Fruit fly (Drosophila melanogaster) whole organism, embryonic: ENCODE data around the gene CG5326.

Experiments used
- Atf-2 ChIP-seq: fragments of 200-800 bp; sonication (Bioruptor generic); optimal IDR thresholded peaks from 2 replicates; lab custom pipeline; 2016; ENCODE audit warnings: missing biosample characterization, missing genetic modification characterization
- Bgb ChIP-seq: fragments of 200-800 bp; sonication (Bioruptor generic); IDR thresholded peaks from 2 replicates; pipeline ENCODE4 v1.3.6; 2022; ENCODE audit warnings: missing biosample characterization, missing genetic modification characterization; ENCODE audit not compliant: partially characterized antibody
- CG10267 ChIP-seq: fragments of 200-800 bp; sonication (Bioruptor generic); optimal IDR thresholded peaks from 2 replicates; lab custom pipeline; 2018; ENCODE audit warnings: missing biosample characterization, mild to moderate bottlenecking, missing genetic modification characterization, moderate library complexity
- CG10979 ChIP-seq: fragments of 200-800 bp; sonication (Bioruptor generic); optimal IDR thresholded peaks from 2 replicates; lab custom pipeline; 2018; ENCODE audit warnings: missing biosample characterization, mild to moderate bottlenecking, missing genetic modification characterization, moderate library complexity
- CG11093 ChIP-seq: fragments of 200-800 bp; sonication (Bioruptor generic); IDR thresholded peaks from 3 replicates; pipeline ENCODE4 v1.3.6; 2022; ENCODE audit warnings: missing biosample characterization, missing genetic modification characterization
- CG11560 ChIP-seq: fragments of 200-800 bp; sonication (Bioruptor generic); IDR thresholded peaks from 3 replicates; pipeline ENCODE4 v1.3.6; 2022; ENCODE audit warnings: missing biosample characterization, missing genetic modification characterization
- CG12155 ChIP-seq: fragments of 200-800 bp; sonication (Bioruptor generic); optimal IDR thresholded peaks from 3 replicates; lab custom pipeline; 2016; ENCODE audit warnings: missing biosample characterization, missing genetic modification characterization
- CG12659 ChIP-seq: fragments of 200-800 bp; sonication (Bioruptor generic); optimal IDR thresholded peaks from 3 replicates; lab custom pipeline; 2017; ENCODE audit warnings: mild to moderate bottlenecking, missing biosample characterization, missing genetic modification reagents, missing genetic modification characterization
- CG13123 ChIP-seq: fragments of 200-800 bp; sonication (Bioruptor generic); optimal IDR thresholded peaks from 2 replicates; lab custom pipeline; 2016; ENCODE audit warnings: missing biosample characterization, missing genetic modification characterization
- CG16815 ChIP-seq: fragments of 200-800 bp; sonication (Bioruptor generic); optimal IDR thresholded peaks from 3 replicates; lab custom pipeline; 2017; ENCODE audit warnings: missing biosample characterization, mild to moderate bottlenecking, missing genetic modification characterization
- CG17186 ChIP-seq: fragments of 200-800 bp; sonication (Bioruptor generic); optimal IDR thresholded peaks from 3 replicates; lab custom pipeline; 2017; ENCODE audit warnings: missing biosample characterization, missing genetic modification reagents, missing genetic modification characterization
- CG3065 ChIP-seq: fragments of 200-800 bp; sonication (Bioruptor generic); optimal IDR thresholded peaks from 2 replicates; lab custom pipeline; 2016; ENCODE audit warnings: missing biosample characterization, missing genetic modification characterization
- CG3995 ChIP-seq: fragments of 200-800 bp; sonication (Bioruptor generic); optimal IDR thresholded peaks from 3 replicates; lab custom pipeline; 2016; ENCODE audit warnings: missing biosample characterization, missing genetic modification characterization
- CG42726 ChIP-seq: fragments of 200-800 bp; sonication (Bioruptor generic); IDR thresholded peaks from 2 replicates; pipeline ENCODE4 v1.3.6; 2022; ENCODE audit warnings: missing biosample characterization, missing genetic modification characterization; ENCODE audit not compliant: partially characterized antibody
- CG4360 ChIP-seq: fragments of 200-800 bp; sonication (Bioruptor generic); IDR thresholded peaks from 2 replicates; pipeline ENCODE4 v1.3.6; 2022; ENCODE audit warnings: missing biosample characterization, missing genetic modification characterization
- CG5953 ChIP-seq: fragments of 200-800 bp; sonication (Bioruptor generic); IDR thresholded peaks from 2 replicates; pipeline ENCODE4 v1.3.6; 2022; ENCODE audit warnings: missing biosample characterization, missing genetic modification characterization
- CG6791 ChIP-seq: fragments of 200-800 bp; sonication (Bioruptor generic); IDR thresholded peaks from 3 replicates; pipeline ENCODE4 v1.3.6; 2022; ENCODE audit warnings: missing biosample characterization, missing genetic modification characterization; ENCODE audit not compliant: partially characterized antibody
- CG7745 ChIP-seq: fragments of 200-800 bp; sonication (Bioruptor generic); optimal IDR thresholded peaks from 2 replicates; lab custom pipeline; 2018; ENCODE audit warnings: missing biosample characterization, mild to moderate bottlenecking, missing genetic modification characterization, moderate library complexity
- CG8359 ChIP-seq: fragments of 200-800 bp; sonication (Bioruptor generic); optimal IDR thresholded peaks from 2 replicates; lab custom pipeline; 2017; ENCODE audit warnings: missing biosample characterization, mild to moderate bottlenecking, missing genetic modification characterization, borderline replicate concordance
- CG8388 ChIP-seq: fragments of 200-800 bp; sonication (Bioruptor generic); optimal IDR thresholded peaks from 2 replicates; lab custom pipeline; 2019; ENCODE audit warnings: missing biosample characterization, mild to moderate bottlenecking, missing genetic modification characterization, moderate library complexity
- CG8478 ChIP-seq: fragments of >200 bp; optimal IDR thresholded peaks from 2 replicates; lab custom pipeline; 2018
- CHES-1-like ChIP-seq: fragments of 200-800 bp; sonication (Bioruptor generic); optimal IDR thresholded peaks from 2 replicates; lab custom pipeline; 2016; ENCODE audit warnings: missing biosample characterization, missing genetic modification characterization
- Dbx ChIP-seq: fragments of 200-800 bp; sonication (Bioruptor generic); IDR thresholded peaks from 3 replicates; pipeline ENCODE4 v1.3.6; 2022; ENCODE audit warnings: missing biosample characterization, missing genetic modification characterization
- Dll ChIP-seq: fragments of 200-800 bp; sonication (Bioruptor generic); IDR thresholded peaks from 4 replicates; pipeline ENCODE4 v1.3.6; 2022; ENCODE audit warnings: missing biosample characterization, missing genetic modification characterization; ENCODE audit not compliant: partially characterized antibody
- Elba2 ChIP-seq: fragments of 200-800 bp; sonication (Bioruptor generic); optimal IDR thresholded peaks from 3 replicates; lab custom pipeline; 2016; ENCODE audit warnings: missing biosample characterization, missing genetic modification characterization
- H15 ChIP-seq: fragments of 200-800 bp; sonication (Bioruptor generic); IDR thresholded peaks from 3 replicates; pipeline ENCODE4 v1.3.6; 2022; ENCODE audit warnings: missing biosample characterization, missing genetic modification characterization
- HLH3B ChIP-seq: fragments of 200-800 bp; sonication (Bioruptor generic); IDR thresholded peaks from 2 replicates; pipeline ENCODE4 v1.3.6; 2022; ENCODE audit warnings: missing biosample characterization, missing genetic modification characterization
- Lhr ChIP-seq: fragments of 200-800 bp; sonication (Bioruptor generic); optimal IDR thresholded peaks from 3 replicates; lab custom pipeline; 2017; ENCODE audit warnings: mild to moderate bottlenecking, missing biosample characterization, missing genetic modification reagents, missing genetic modification characterization
- MESR4 ChIP-seq: fragments of 200-800 bp; sonication (Bioruptor generic); optimal IDR thresholded peaks from 2 replicates; lab custom pipeline; 2018; ENCODE audit warnings: missing biosample characterization, mild to moderate bottlenecking, missing genetic modification characterization, moderate library complexity
- Med ChIP-seq: fragments of 200-800 bp; sonication (Bioruptor generic); peaks from one replicate; lab custom pipeline; 2016; ENCODE audit warnings: missing biosample characterization, missing genetic modification characterization, mild to moderate bottlenecking, inconsistent platforms, moderate library complexity
- ash1 ChIP-seq: fragments of 200-800 bp; sonication (Bioruptor generic); optimal IDR thresholded peaks from 2 replicates; lab custom pipeline; 2018; ENCODE audit warnings: missing biosample characterization, mild to moderate bottlenecking, missing genetic modification characterization
- chinmo ChIP-seq: fragments of 200-800 bp; sonication (Bioruptor generic); IDR thresholded peaks from 4 replicates; pipeline ENCODE4 v1.3.6; 2022; ENCODE audit warnings: missing biosample characterization, missing genetic modification characterization; ENCODE audit not compliant: partially characterized antibody
- corto ChIP-seq: fragments of 200-800 bp; sonication (Bioruptor generic); optimal IDR thresholded peaks from 2 replicates; lab custom pipeline; 2016; ENCODE audit warnings: missing biosample characterization, mild to moderate bottlenecking, missing genetic modification characterization, moderate library complexity
- cwo ChIP-seq: fragments of 200-800 bp; sonication (Bioruptor generic); optimal IDR thresholded peaks from 3 replicates; lab custom pipeline; 2017; ENCODE audit warnings: missing biosample characterization, missing genetic modification characterization, mild to moderate bottlenecking, moderate library complexity, missing genetic modification reagents
- dati ChIP-seq: fragments of 200-800 bp; sonication (Bioruptor generic); IDR thresholded peaks from 2 replicates; pipeline ENCODE4 v1.3.6; 2022; ENCODE audit warnings: missing biosample characterization, missing genetic modification characterization
- dpn ChIP-seq, 2 experiments: fragments of 200-800 bp; sonication (Bioruptor generic); optimal IDR thresholded peaks; 3 replicates each; lab custom pipeline; 2016; ENCODE audit warnings: missing biosample characterization in 2 of 2, missing genetic modification characterization in 2 of 2
- fu2 ChIP-seq: fragments of 200-800 bp; sonication (Bioruptor generic); optimal IDR thresholded peaks from 2 replicates; lab custom pipeline; 2016; ENCODE audit warnings: missing biosample characterization, missing genetic modification characterization
- gfzf ChIP-seq: fragments of 200-800 bp; sonication (Bioruptor generic); optimal IDR thresholded peaks from 2 replicates; lab custom pipeline; 2016; ENCODE audit warnings: missing biosample characterization, mild to moderate bottlenecking, missing genetic modification characterization, moderate library complexity
- gsb-n ChIP-seq: fragments of 200-800 bp; sonication (Bioruptor generic); optimal IDR thresholded peaks from 3 replicates; lab custom pipeline; 2018; ENCODE audit warnings: missing biosample characterization, mild to moderate bottlenecking, missing genetic modification characterization
- hth ChIP-seq: fragments of >200 bp; optimal IDR thresholded peaks from 2 replicates; lab custom pipeline; 2017; ENCODE audit warnings: inconsistent platforms
- pita ChIP-seq: fragments of 200-800 bp; sonication (Bioruptor generic); optimal IDR thresholded peaks from 2 replicates; lab custom pipeline; 2017; ENCODE audit warnings: missing biosample characterization, mild to moderate bottlenecking, missing genetic modification characterization
- pzg ChIP-seq: fragments of 200-800 bp; sonication (Bioruptor generic); optimal IDR thresholded peaks from 3 replicates; lab custom pipeline; 2018; ENCODE audit warnings: missing biosample characterization, mild to moderate bottlenecking, missing genetic modification characterization, moderate library complexity
- slbo ChIP-seq: fragments of 200-800 bp; sonication (Bioruptor generic); IDR thresholded peaks from 2 replicates; pipeline ENCODE4 v1.3.6; 2022; ENCODE audit warnings: missing biosample characterization, missing genetic modification characterization
- sr ChIP-seq: fragments of 200-800 bp; sonication (Bioruptor generic); IDR thresholded peaks from 3 replicates; pipeline ENCODE4 v1.3.6; 2022; ENCODE audit warnings: missing biosample characterization, missing genetic modification characterization
- stc ChIP-seq: fragments of 200-800 bp; sonication (Bioruptor generic); IDR thresholded peaks from 2 replicates; pipeline ENCODE4 v1.3.6; 2022; ENCODE audit warnings: missing biosample characterization, missing genetic modification characterization
- stwl ChIP-seq: fragments of 200-800 bp; sonication (Bioruptor generic); optimal IDR thresholded peaks from 3 replicates; lab custom pipeline; 2018; ENCODE audit warnings: missing biosample characterization, mild to moderate bottlenecking, missing genetic modification characterization, moderate library complexity
- tna ChIP-seq: fragments of 200-800 bp; sonication (Bioruptor generic); IDR thresholded peaks from 2 replicates; pipeline ENCODE4 v1.3.6; 2022; ENCODE audit warnings: missing biosample characterization, missing genetic modification characterization; ENCODE audit not compliant: partially characterized antibody
- toy ChIP-seq: fragments of 200-800 bp; sonication (Bioruptor generic); IDR thresholded peaks from 2 replicates; pipeline ENCODE4 v1.3.6; 2022; ENCODE audit warnings: missing biosample characterization, missing genetic modification characterization
- vnd ChIP-seq: fragments of 200-800 bp; sonication (Bioruptor generic); IDR thresholded peaks from 3 replicates; pipeline ENCODE4 v1.3.6; 2022; ENCODE audit warnings: missing biosample characterization, missing genetic modification characterization; ENCODE audit not compliant: partially characterized antibody
- vvl ChIP-seq: fragments of 200-800 bp; sonication (Bioruptor generic); IDR thresholded peaks from 2 replicates; pipeline ENCODE4 v1.3.6; 2022; ENCODE audit warnings: missing biosample characterization, missing genetic modification characterization
- z ChIP-seq: fragments of 200-800 bp; sonication (Bioruptor generic); IDR thresholded peaks from 3 replicates; pipeline ENCODE4 v1.3.6; 2022; ENCODE audit warnings: missing biosample characterization, missing genetic modification characterization

The CG5326 gene

DNA sequence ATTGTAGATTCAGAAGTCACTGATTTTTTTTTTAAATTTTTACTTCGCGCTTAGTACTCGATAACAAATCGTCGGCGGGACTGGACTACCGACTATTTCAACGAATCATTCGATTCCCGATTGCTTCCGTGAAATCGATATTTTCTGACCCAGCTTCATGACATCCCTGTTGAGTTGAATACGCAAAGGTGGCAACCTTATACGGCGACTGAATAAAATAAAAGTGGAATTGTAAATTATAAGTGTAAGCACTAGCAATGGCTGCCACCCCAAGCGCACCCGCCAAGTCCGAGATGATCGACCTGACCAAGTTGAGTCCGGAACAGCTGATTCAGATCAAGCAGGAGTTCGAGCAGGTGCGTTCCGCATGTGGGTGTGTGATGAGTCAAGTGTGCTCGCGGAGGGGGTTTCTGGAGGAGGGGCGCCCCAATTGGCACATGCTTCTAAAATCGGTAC is 52.7 kb downstream of the CG5326 start, which contains the start of gene Pfdn5 (continued):
- no peak for TF ChIP-seq vvl (GFP tag; lab: Robert Waterston, UW)
- peak; percentile 98 for TF ChIP-seq MESR4 (GFP tag; lab: Kevin White, UChicago)
- no peak for TF ChIP-seq cwo (GFP tag; lab: Kevin White, UChicago)
- peak; percentile 95 for TF ChIP-seq stwl (tag; lab: Kevin White, UChicago)
- no peak for TF ChIP-seq CG8359
- peak; percentile 90 for TF ChIP-seq CG6791 (GFP tag; lab: Robert Waterston, UW)
- TF ChIP-seq CG17186, result peak; percentile 4
- TF ChIP-seq fu2 (GFP tag; lab: Kevin White, UChicago), result peak; percentile 5
- TF ChIP-seq sr (GFP tag; lab: Robert Waterston, UW), result peak; percentile 43; the same call in 1 of the 3 replicates
- TF ChIP-seq H15 (GFP tag; lab: Robert Waterston, UW), result no peak
- peak; percentile 48 for TF ChIP-seq CG3995
- TF ChIP-seq vnd (GFP tag; lab: Robert Waterston, UW), result peak; percentile 79
- peak; percentile 50 for TF ChIP-seq CG10267 (tag; lab: Kevin White, UChicago)
- peak; percentile 13 to 18 for TF ChIP-seq dpn (GFP tag; optimal IDR thresholded peaks at IDR 0.05; lab: Kevin White, UChicago)
- no peak for TF ChIP-seq toy (GFP tag; lab: Robert Waterston, UW)
- peak; percentile 9 for TF ChIP-seq Lhr (GFP tag; lab: Kevin White, UChicago)
- TF ChIP-seq Dll, result peak; percentile 80
- no peak for TF ChIP-seq CG7745 (tag; lab: Kevin White, UChicago)
- peak; percentile 93 for TF ChIP-seq pzg (GFP tag; lab: Kevin White, UChicago)
- TF ChIP-seq stc, result no peak
- TF ChIP-seq dati, result no peak
- no peak for TF ChIP-seq corto (GFP tag; lab: Kevin White, UChicago)
- TF ChIP-seq CG11560 (tag; lab: Robert Waterston, UW), result peak; percentile 99
- no peak for TF ChIP-seq CG8478 (lab: Kevin White, UChicago)
- TF ChIP-seq HLH3B (GFP tag; lab: Robert Waterston, UW), result no peak
- no peak for TF ChIP-seq hth (lab: Kevin White, UChicago)
- no peak for TF ChIP-seq CG3065
- no peak for TF ChIP-seq ash1
- TF ChIP-seq CG16815 (GFP tag; lab: Kevin White, UChicago), result no peak
- peak; percentile 72 for TF ChIP-seq CG12659 (GFP tag; lab: Kevin White, UChicago)
- TF ChIP-seq Elba2 (GFP tag; lab: Kevin White, UChicago), result peak; percentile 32
- TF ChIP-seq CG5953 (GFP tag; lab: Robert Waterston, UW), result no peak
- TF ChIP-seq z, result no peak
- TF ChIP-seq CG4360 (GFP tag; lab: Robert Waterston, UW), result no peak
- no peak for TF ChIP-seq gsb-n
- no peak for TF ChIP-seq CG10979 (tag; lab: Kevin White, UChicago)
- TF ChIP-seq Bgb (GFP tag; lab: Robert Waterston, UW), result peak; percentile 91
- TF ChIP-seq CG11093 (GFP tag; lab: Robert Waterston, UW), result no peak
- peak; percentile 87 for TF ChIP-seq Med (GFP tag; lab: Kevin White, UChicago)
- TF ChIP-seq Dbx, result no peak
- no peak for TF ChIP-seq CG13123 (GFP tag; lab: Kevin White, UChicago)
- peak; percentile 87 for TF ChIP-seq tna (GFP tag; lab: Robert Waterston, UW)
- TF ChIP-seq chinmo (GFP tag; lab: Robert Waterston, UW), result 0 out of 4 replicates have a peak, but pooled peaks have one; percentile 56
- TF ChIP-seq gfzf (GFP tag; lab: Kevin White, UChicago), result peak; percentile 38
- no peak for TF ChIP-seq pita (GFP tag; lab: Kevin White, UChicago)
- no peak for TF ChIP-seq CG42726 (GFP tag; lab: Robert Waterston, UW)
- no peak for TF ChIP-seq Atf-2 (GFP tag; lab: Kevin White, UChicago)
- no peak for TF ChIP-seq slbo (GFP tag; lab: Robert Waterston, UW)
- peak; percentile 8 for TF ChIP-seq CG12155 (GFP tag; lab: Kevin White, UChicago)
- peak; percentile 26 for TF ChIP-seq CHES-1-like (GFP tag; lab: Kevin White, UChicago)
- TF ChIP-seq CG8388, result no peak
